Fruit fly (Drosophila melanogaster) whole organism, embryonic: Measurements from ENCODE around the gene CG8675.
A peak's percentile ranks its signal among the peaks of the same experiment; 100 is the strongest.

Experiments
- Atf3 ChIP-seq: fragments of 200-800 bp; sonication (Bioruptor generic); optimal IDR thresholded peaks from 3 replicates; lab custom pipeline; 2016; ENCODE audit warnings: missing biosample characterization, missing genetic modification characterization
- Awh ChIP-seq: fragments of 200-800 bp; sonication (Bioruptor generic); IDR thresholded peaks from 2 replicates; pipeline ENCODE4, ENCODE4 v1.3.6; 2022; ENCODE audit warnings: missing biosample characterization, missing genetic modification characterization
- CG11504 ChIP-seq: fragments of 200-800 bp; sonication (Bioruptor generic); optimal IDR thresholded peaks from 3 replicates; lab custom pipeline; 2019; ENCODE audit warnings: missing biosample characterization, mild to moderate bottlenecking, missing genetic modification characterization, moderate library complexity
- CG11696 ChIP-seq: fragments of 200-800 bp; sonication (Bioruptor generic); IDR thresholded peaks from 2 replicates; pipeline ENCODE4 v1.3.6; 2022; ENCODE audit warnings: missing biosample characterization, missing genetic modification characterization
- CG12219 ChIP-seq: fragments of 200-800 bp; sonication (Bioruptor generic); optimal IDR thresholded peaks from 3 replicates; lab custom pipeline; 2018; ENCODE audit warnings: missing biosample characterization, mild to moderate bottlenecking, missing genetic modification characterization
- CG12659 ChIP-seq: fragments of 200-800 bp; sonication (Bioruptor generic); optimal IDR thresholded peaks from 3 replicates; lab custom pipeline; 2017; ENCODE audit warnings: mild to moderate bottlenecking, missing biosample characterization, missing genetic modification reagents, missing genetic modification characterization
- CG14014 ChIP-seq: fragments of 200-800 bp; sonication (Bioruptor generic); IDR thresholded peaks from 2 replicates; pipeline ENCODE4 v1.3.6; 2022; ENCODE audit warnings: missing biosample characterization, missing genetic modification characterization
- CG15601 ChIP-seq: fragments of 200-800 bp; sonication (Bioruptor generic); optimal IDR thresholded peaks from 3 replicates; lab custom pipeline; 2019; ENCODE audit warnings: missing biosample characterization, mild to moderate bottlenecking, missing genetic modification characterization, moderate library complexity
- CG18011 ChIP-seq: fragments of 200-800 bp; sonication (Bioruptor generic); optimal IDR thresholded peaks from 2 replicates; lab custom pipeline; 2017; ENCODE audit warnings: missing biosample characterization, missing genetic modification characterization, mild to moderate bottlenecking, moderate library complexity, missing genotype
- CG18599 ChIP-seq: fragments of 200-800 bp; sonication (Bioruptor generic); optimal IDR thresholded peaks from 3 replicates; lab custom pipeline; 2017; ENCODE audit warnings: missing biosample characterization, missing genetic modification characterization, mild to moderate bottlenecking, moderate library complexity, missing genetic modification reagents
- CG2129 ChIP-seq: fragments of 200-800 bp; sonication (Bioruptor generic); IDR thresholded peaks from 2 replicates; pipeline ENCODE4 v1.3.6; 2022; ENCODE audit warnings: missing biosample characterization, missing genetic modification characterization; ENCODE audit not compliant: partially characterized antibody
- CG2678 ChIP-seq: fragments of 200-800 bp; sonication (Bioruptor generic); optimal IDR thresholded peaks from 3 replicates; lab custom pipeline; 2019; ENCODE audit warnings: missing biosample characterization, mild to moderate bottlenecking, missing genetic modification characterization, moderate library complexity
- CG30431 ChIP-seq: fragments of 200-800 bp; sonication (Bioruptor generic); optimal IDR thresholded peaks from 2 replicates; lab custom pipeline; 2017; ENCODE audit warnings: missing biosample characterization, missing genetic modification characterization
- CG31224 ChIP-seq: fragments of 200-800 bp; sonication (Bioruptor generic); IDR thresholded peaks from 2 replicates; pipeline ENCODE4 v1.3.6; 2022; ENCODE audit warnings: missing biosample characterization, missing genetic modification characterization
- CG31441 ChIP-seq: fragments of 200-800 bp; sonication (Bioruptor generic); IDR thresholded peaks from 2 replicates; pipeline ENCODE4 v1.3.6; 2022; ENCODE audit warnings: missing biosample characterization, missing genetic modification characterization
- CG34224 ChIP-seq: fragments of 200-800 bp; sonication (Bioruptor generic); IDR thresholded peaks from 3 replicates; pipeline ENCODE4 v1.3.6; 2022; ENCODE audit warnings: missing biosample characterization, missing genetic modification characterization; ENCODE audit not compliant: partially characterized antibody
- CG3838 ChIP-seq: fragments of 200-800 bp; sonication (Bioruptor generic); optimal IDR thresholded peaks from 3 replicates; lab custom pipeline; 2016; ENCODE audit warnings: missing biosample characterization, missing genetic modification characterization
- CG4424 ChIP-seq: fragments of 200-800 bp; sonication (Bioruptor generic); optimal IDR thresholded peaks from 3 replicates; lab custom pipeline; 2016; ENCODE audit warnings: missing biosample characterization, missing genetic modification characterization
- CG4854 ChIP-seq: fragments of 200-800 bp; sonication (Bioruptor generic); optimal IDR thresholded peaks from 2 replicates; lab custom pipeline; 2016; ENCODE audit warnings: missing biosample characterization, missing genetic modification characterization, inconsistent platforms
- CG8388 ChIP-seq: fragments of 200-800 bp; sonication (Bioruptor generic); optimal IDR thresholded peaks from 2 replicates; lab custom pipeline; 2019; ENCODE audit warnings: missing biosample characterization, mild to moderate bottlenecking, missing genetic modification characterization, moderate library complexity
- CG9797 ChIP-seq: fragments of 200-800 bp; sonication (Bioruptor generic); optimal IDR thresholded peaks from 3 replicates; lab custom pipeline; 2018; ENCODE audit warnings: missing biosample characterization, mild to moderate bottlenecking, missing genetic modification characterization
- Chrac-16 ChIP-seq: fragments of 200-800 bp; sonication (Bioruptor generic); optimal IDR thresholded peaks from 3 replicates; lab custom pipeline; 2016; ENCODE audit warnings: missing biosample characterization, missing genetic modification characterization
- Fer1 ChIP-seq: fragments of 200-800 bp; sonication (Bioruptor generic); optimal IDR thresholded peaks from 2 replicates; lab custom pipeline; 2017; ENCODE audit warnings: missing biosample characterization, mild to moderate bottlenecking, missing genetic modification characterization
- Hand ChIP-seq: fragments of 200-800 bp; sonication (Bioruptor generic); optimal IDR thresholded peaks from 2 replicates; lab custom pipeline; 2017; ENCODE audit warnings: mild to moderate bottlenecking, missing biosample characterization, missing genetic modification reagents, missing genetic modification characterization
- HmgD ChIP-seq: fragments of 200-800 bp; sonication (Bioruptor generic); optimal IDR thresholded peaks from 3 replicates; lab custom pipeline; 2016; ENCODE audit warnings: missing biosample characterization, missing genetic modification characterization
- HmgZ ChIP-seq: fragments of 200-800 bp; sonication (Bioruptor generic); optimal IDR thresholded peaks from 2 replicates; lab custom pipeline; 2018; ENCODE audit warnings: missing biosample characterization, mild to moderate bottlenecking, missing genetic modification characterization
- Jarid2 ChIP-seq: fragments of 200-800 bp; sonication (Bioruptor generic); optimal IDR thresholded peaks from 3 replicates; lab custom pipeline; 2017; ENCODE audit warnings: mild to moderate bottlenecking, missing biosample characterization, missing genetic modification reagents, missing genetic modification characterization
- Lpt ChIP-seq: fragments of >200 bp; optimal IDR thresholded peaks from 2 replicates; lab custom pipeline; 2018; ENCODE audit warnings: missing biosample characterization, missing genetic modification characterization
- MTF-1 ChIP-seq: fragments of 200-800 bp; sonication (Bioruptor generic); optimal IDR thresholded peaks from 2 replicates; lab custom pipeline; 2018; ENCODE audit warnings: missing biosample characterization, mild to moderate bottlenecking, missing genetic modification characterization, borderline replicate concordance
- Nf-YB ChIP-seq: fragments of 200-800 bp; sonication (Bioruptor generic); optimal IDR thresholded peaks from 3 replicates; lab custom pipeline; 2019; ENCODE audit warnings: missing biosample characterization, mild to moderate bottlenecking, missing genetic modification characterization, moderate library complexity
- Spps ChIP-seq: fragments of 200-800 bp; sonication (Bioruptor generic); optimal IDR thresholded peaks from 2 replicates; lab custom pipeline; 2018; ENCODE audit warnings: missing biosample characterization, mild to moderate bottlenecking, missing genetic modification characterization
- ara ChIP-seq: fragments of 200-800 bp; sonication (Bioruptor generic); IDR thresholded peaks from 2 replicates; pipeline ENCODE4 v1.3.6; 2022; ENCODE audit warnings: missing biosample characterization, missing genetic modification characterization
- az2 ChIP-seq: fragments of 200-800 bp; sonication (Bioruptor generic); optimal IDR thresholded peaks from 3 replicates; lab custom pipeline; 2016; ENCODE audit warnings: missing biosample characterization, missing genetic modification characterization
- bsh ChIP-seq, 2 experiments: fragments of 200-800 bp; sonication (Bioruptor generic); optimal IDR thresholded peaks; 2 replicates each; lab custom pipeline; 2017 to 2018; ENCODE audit warnings: mild to moderate bottlenecking in 2 of 2, missing biosample characterization in 2 of 2, missing genetic modification characterization in 2 of 2, moderate library complexity in 1 of 2
- danr ChIP-seq: fragments of 200-800 bp; sonication (Bioruptor generic); IDR thresholded peaks from 2 replicates; pipeline ENCODE4 v1.3.6; 2022; ENCODE audit warnings: missing biosample characterization, missing genetic modification characterization
- emc ChIP-seq: fragments of 200-800 bp; sonication (Bioruptor generic); optimal IDR thresholded peaks from 2 replicates; lab custom pipeline; 2016; ENCODE audit warnings: missing biosample characterization, missing genetic modification characterization
- en ChIP-seq: fragments of 200-800 bp; sonication (Bioruptor generic); optimal IDR thresholded peaks from 2 replicates; lab custom pipeline; 2016; ENCODE audit warnings: missing biosample characterization, missing genetic modification characterization
- eyg ChIP-seq: fragments of 200-800 bp; sonication (Bioruptor generic); optimal IDR thresholded peaks from 3 replicates; lab custom pipeline; 2016; ENCODE audit warnings: missing biosample characterization, missing genetic modification characterization
- fd102C ChIP-seq: fragments of 200-800 bp; sonication (Bioruptor generic); optimal IDR thresholded peaks from 2 replicates; lab custom pipeline; 2018; ENCODE audit warnings: missing biosample characterization, mild to moderate bottlenecking, missing genetic modification characterization, moderate library complexity
- fru ChIP-seq: fragments of >200 bp; optimal IDR thresholded peaks from 2 replicates; lab custom pipeline; 2017
- gro ChIP-seq: fragments of 200-800 bp; sonication (Bioruptor generic); optimal IDR thresholded peaks from 2 replicates; lab custom pipeline; 2016; ENCODE audit warnings: missing biosample characterization, missing genetic modification characterization
- her ChIP-seq: fragments of 200-800 bp; sonication (Bioruptor generic); optimal IDR thresholded peaks from 2 replicates; lab custom pipeline; 2016; ENCODE audit warnings: missing biosample characterization, missing genetic modification characterization
- inv ChIP-seq: fragments of 200-800 bp; sonication (Bioruptor generic); IDR thresholded peaks from 2 replicates; pipeline ENCODE4 v1.3.6; 2022; ENCODE audit warnings: missing biosample characterization, missing genetic modification characterization; ENCODE audit not compliant: partially characterized antibody
- jigr1 ChIP-seq: fragments of 200-800 bp; sonication (Bioruptor generic); IDR thresholded peaks from 3 replicates; pipeline ENCODE4 v1.3.6; 2022; ENCODE audit warnings: missing biosample characterization, missing genetic modification characterization
- luna ChIP-seq: fragments of 200-800 bp; sonication (Bioruptor generic); optimal IDR thresholded peaks from 2 replicates; lab custom pipeline; 2016; ENCODE audit warnings: missing biosample characterization, missing genetic modification characterization
- nom ChIP-seq: fragments of 200-800 bp; sonication (Bioruptor generic); optimal IDR thresholded peaks from 2 replicates; lab custom pipeline; 2017; ENCODE audit warnings: missing biosample characterization, missing genetic modification characterization, mild to moderate bottlenecking, moderate library complexity, missing genetic modification reagents
- rib ChIP-seq: fragments of 200-800 bp; sonication (Bioruptor generic); IDR thresholded peaks from 2 replicates; pipeline ENCODE4 v1.3.6; 2022; ENCODE audit warnings: missing biosample characterization, missing genetic modification characterization
- sob ChIP-seq: fragments of 200-800 bp; sonication (Bioruptor generic); IDR thresholded peaks from 2 replicates; pipeline ENCODE4 v1.3.6; 2022; ENCODE audit warnings: missing biosample characterization, missing genetic modification characterization
- sug ChIP-seq: fragments of 200-800 bp; optimal IDR thresholded peaks from 2 replicates; lab custom pipeline; 2019; ENCODE audit warnings: missing biosample characterization, mild to moderate bottlenecking, missing genetic modification characterization, moderate library complexity
- usp ChIP-seq: fragments of >200 bp; optimal IDR thresholded peaks from 2 replicates; lab custom pipeline; 2017; ENCODE audit warnings: missing biosample characterization, missing genetic modification characterization

The CG8675 gene

dm6 chrX:17249326-17249725, at the start of gene CG8675 (continued):
- TF ChIP-seq CG34224 (GFP tag; lab: Robert Waterston, UW) = no peak
- TF ChIP-seq CG4854 (GFP tag; lab: Kevin White, UChicago) = no peak
- TF ChIP-seq CG18599 = no peak
- TF ChIP-seq emc = no peak
- TF ChIP-seq ara = no peak
- no peak for TF ChIP-seq az2 (GFP tag; lab: Kevin White, UChicago)
- TF ChIP-seq CG4424 = no peak
- no peak for TF ChIP-seq usp
- TF ChIP-seq en = no peak
- TF ChIP-seq, all 482 proteins: peak for 54

DNA sequence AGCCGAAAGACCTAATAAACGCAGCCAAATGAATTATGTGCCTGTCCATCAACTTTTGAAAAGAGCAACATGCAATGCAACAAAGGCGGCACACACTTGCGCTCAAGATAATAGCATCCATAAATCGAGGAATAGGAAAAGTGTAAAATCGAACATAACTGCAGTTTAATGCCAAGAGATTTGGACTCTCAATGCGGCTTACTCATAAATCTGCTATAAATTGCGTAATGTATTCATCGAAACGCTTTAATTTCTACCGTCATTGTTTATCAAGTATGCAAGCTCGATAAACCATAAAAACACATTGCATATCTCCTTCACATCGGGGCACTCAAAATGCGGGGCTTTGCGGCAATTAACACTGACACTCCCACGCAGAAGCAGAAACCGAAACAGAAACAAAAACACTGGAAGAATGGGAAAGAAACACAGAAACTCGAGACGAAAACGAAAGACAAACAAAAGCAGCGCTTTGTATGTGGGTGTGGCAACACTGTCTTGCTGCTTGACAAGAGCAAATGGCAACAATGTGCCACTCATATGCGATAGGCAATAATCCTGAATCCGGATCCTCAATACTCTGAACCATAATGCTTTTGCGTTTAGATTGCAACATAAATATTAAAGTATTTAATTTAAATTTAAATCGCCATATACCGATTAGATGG, 48.8 kb upstream of the CG8675 start:
- TF ChIP-seq CG18011 (GFP tag; lab: Kevin White, UChicago) = no peak
- no peak for TF ChIP-seq CG14014 (GFP tag; lab: Robert Waterston, UW)
- TF ChIP-seq MTF-1 (GFP tag; lab: Kevin White, UChicago) = no peak
- TF ChIP-seq her (GFP tag; lab: Kevin White, UChicago) = no peak
- no peak for TF ChIP-seq en
- TF ChIP-seq sug (tag; lab: Kevin White, UChicago) = no peak
- no peak for TF ChIP-seq Hand
- no peak for TF ChIP-seq fd102C (GFP tag; lab: Kevin White, UChicago)
- TF ChIP-seq Atf3 (GFP tag; lab: Kevin White, UChicago) = no peak
- no peak for TF ChIP-seq CG30431 (GFP tag; lab: Kevin White, UChicago)
- TF ChIP-seq CG15601 (tag; lab: Kevin White, UChicago) = no peak
- no peak for TF ChIP-seq jigr1 (GFP tag; lab: Robert Waterston, UW)
- TF ChIP-seq Jarid2 = no peak
- no peak for TF ChIP-seq rib (GFP tag; lab: Robert Waterston, UW)
- no peak for TF ChIP-seq Chrac-16 (GFP tag; lab: Kevin White, UChicago)
- TF ChIP-seq CG8388 (GFP tag; lab: Kevin White, UChicago) = peak; percentile 2
- peak; percentile 21 for TF ChIP-seq HmgD (GFP tag; lab: Kevin White, UChicago)
- no peak for TF ChIP-seq CG3838 (GFP tag; lab: Kevin White, UChicago)
- no peak for TF ChIP-seq CG12659 (GFP tag; lab: Kevin White, UChicago)
- peak; percentile 10 for TF ChIP-seq CG12219 (GFP tag; lab: Kevin White, UChicago)
- no peak for TF ChIP-seq fru (lab: Kevin White, UChicago)
- TF ChIP-seq eyg (GFP tag; lab: Kevin White, UChicago) = no peak
- TF ChIP-seq Awh (GFP tag; lab: Robert Waterston, UW) = no peak
- TF ChIP-seq luna (GFP tag; lab: Kevin White, UChicago) = no peak
- TF ChIP-seq Spps = no peak
- peak; percentile 43 for TF ChIP-seq CG11504 (tag; lab: Kevin White, UChicago)
- TF ChIP-seq CG9797 (GFP tag; lab: Kevin White, UChicago) = no peak
- no peak for TF ChIP-seq CG31224 (GFP tag; lab: Robert Waterston, UW)
- no peak for TF ChIP-seq HmgZ (tag; lab: Kevin White, UChicago)
- TF ChIP-seq nom (GFP tag; lab: Kevin White, UChicago) = no peak
- TF ChIP-seq Fer1 (GFP tag; lab: Kevin White, UChicago) = no peak
- TF ChIP-seq danr = no peak
- TF ChIP-seq inv (GFP tag; lab: Robert Waterston, UW) = no peak
- TF ChIP-seq CG2129 (GFP tag; lab: Robert Waterston, UW) = no peak
- TF ChIP-seq CG11696 (GFP tag; lab: Robert Waterston, UW) = peak; percentile 70
- TF ChIP-seq Nf-YB (GFP tag; lab: Kevin White, UChicago) = no peak
- TF ChIP-seq CG31441 (GFP tag; lab: Robert Waterston, UW) = no peak; the same call in 1 of the 2 replicates
- TF ChIP-seq bsh (GFP tag; optimal IDR thresholded peaks at IDR 0.05; lab: Kevin White, UChicago) = peak in 1 of 2 experiments; percentile 72
- no peak for TF ChIP-seq gro
- TF ChIP-seq CG2678 (tag; lab: Kevin White, UChicago) = peak; percentile 3
- TF ChIP-seq sob (GFP tag; lab: Robert Waterston, UW) = no peak
- no peak for TF ChIP-seq Lpt
